Worm (Caenorhabditis elegans) whole organism, L2 larva: Measurements from ENCODE around the gene C39E9.8.

Experiments
- snpc-4 ChIP-seq: fragments of 150-350 bp; optimal IDR thresholded peaks from 2 replicates; lab custom pipeline; 2014; ENCODE audit warnings: missing biosample characterization, missing genetic modification characterization
- unc-39 ChIP-seq: fragments of 150-350 bp; optimal IDR thresholded peaks from 2 replicates; lab custom pipeline; 2014; ENCODE audit warnings: missing biosample characterization, missing genetic modification characterization
- unc-55 ChIP-seq: fragments of 150-350 bp; sonication (generic microtip); optimal IDR thresholded peaks from 3 replicates; lab custom pipeline; 2014; ENCODE audit warnings: missing biosample characterization, missing genetic modification reagents, missing genetic modification characterization

- TF ChIP-seq unc-39 (no peak), unc-55 (GFP tag; lab: Kevin White, UChicago) (no peak), snpc-4 (tag; lab: Kevin White, UChicago) (no peak)
Observed at ce11 chrIV:13095462-13095861, 16.2 kb downstream of the C39E9.8 start, which contains the start of gene rfc-3.
